Worm (Caenorhabditis elegans) whole organism, young adult: Measurements from ENCODE around the gene cif-1.

Experiments used
- B0035.1 ChIP-seq: sonication (generic microtip); optimal IDR thresholded peaks from 2 replicates; lab custom pipeline; 2016; ENCODE audit warnings: missing genetic modification characterization, mild to moderate bottlenecking, missing compliant biosample characterization, missing genotype, missing genetic modification reagents
- C17E4.6 ChIP-seq: fragments of 200-800 bp; sonication (Bioruptor generic); IDR thresholded peaks from 2 replicates; pipeline ENCODE4 v1.3.6; 2022; ENCODE audit warnings: missing genetic modification reagents, missing genetic modification characterization, missing compliant biosample characterization
- F23B12.7 ChIP-seq: sonication (generic microtip); optimal IDR thresholded peaks from 2 replicates; lab custom pipeline; 2017; ENCODE audit warnings: missing genetic modification characterization, mild to moderate bottlenecking, missing compliant biosample characterization, antibody characterized with exemption, moderate library complexity; ENCODE audit not compliant: insufficient read depth
- F37B4.10 ChIP-seq: fragments of 200-800 bp; sonication (Bioruptor generic); IDR thresholded peaks from 2 replicates; pipeline ENCODE4 v1.3.6; 2022; ENCODE audit warnings: missing genetic modification characterization, missing compliant biosample characterization
- Y56A3A.18 ChIP-seq: fragments of 200-800 bp; sonication (Bioruptor generic); IDR thresholded peaks from 2 replicates; pipeline ENCODE4 v1.3.6; 2022; ENCODE audit warnings: missing genetic modification reagents, missing genetic modification characterization, missing compliant biosample characterization
- Y67H2A.10 ChIP-seq: fragments of 200-800 bp; sonication (Bioruptor generic); conservative IDR thresholded peaks from 2 replicates; pipeline ENCODE4 v1.3.6; 2022; ENCODE audit warnings: missing genetic modification reagents, missing genetic modification characterization, missing compliant biosample characterization
- Y79H2A.3 ChIP-seq: fragments of 200-800 bp; sonication (Bioruptor generic); conservative IDR thresholded peaks from 2 replicates; pipeline ENCODE4 v1.3.6; 2022; ENCODE audit warnings: missing genetic modification reagents, missing genetic modification characterization, missing compliant biosample characterization
- Y95B8A.8 ChIP-seq: fragments of 200-800 bp; sonication (Bioruptor generic); IDR thresholded peaks from 2 replicates; pipeline ENCODE4 v1.3.6; 2022; ENCODE audit warnings: missing genetic modification reagents, missing genetic modification characterization, missing compliant biosample characterization
- akir-1 ChIP-seq: fragments of 200-800 bp; sonication (Bioruptor generic); optimal IDR thresholded peaks from 2 replicates; lab custom pipeline; 2018; ENCODE audit warnings: mild to moderate bottlenecking, missing genetic modification characterization, moderate library complexity, missing compliant biosample characterization
- aptf-2 ChIP-seq: fragments of 200-800 bp; sonication (Bioruptor generic); conservative IDR thresholded peaks from 2 replicates; pipeline ENCODE4 v1.3.6; 2022; ENCODE audit warnings: missing genetic modification reagents, missing genetic modification characterization, missing compliant biosample characterization
- aptf-3 ChIP-seq: fragments of 200-800 bp; sonication (Bioruptor generic); IDR thresholded peaks from 2 replicates; pipeline ENCODE4 v1.3.6; 2022; ENCODE audit warnings: missing genetic modification characterization, missing compliant biosample characterization
- athp-1 ChIP-seq: sonication (generic microtip); optimal IDR thresholded peaks from 2 replicates; lab custom pipeline; 2017; ENCODE audit warnings: mild to moderate bottlenecking, missing genetic modification characterization, missing compliant biosample characterization
- ccch-3 ChIP-seq: fragments of 200-800 bp; sonication (Bioruptor generic); optimal IDR thresholded peaks from 2 replicates; lab custom pipeline; 2018; ENCODE audit warnings: mild to moderate bottlenecking, missing genetic modification characterization, missing compliant biosample characterization
- cebp-2 ChIP-seq: fragments of 200-800 bp; sonication (Bioruptor generic); IDR thresholded peaks from 2 replicates; pipeline ENCODE4 v1.3.6; 2022; ENCODE audit warnings: missing genetic modification characterization, missing compliant biosample characterization
- ceh-27 ChIP-seq: fragments of 200-800 bp; sonication (Bioruptor generic); optimal IDR thresholded peaks from 2 replicates; lab custom pipeline; 2018; ENCODE audit warnings: mild to moderate bottlenecking, missing genetic modification characterization, moderate library complexity, missing compliant biosample characterization
- ceh-40 ChIP-seq: fragments of 200-800 bp; sonication (Bioruptor generic); IDR thresholded peaks from 2 replicates; pipeline ENCODE4 v1.3.6; 2022; ENCODE audit warnings: missing genetic modification characterization, missing compliant biosample characterization
- ceh-79 ChIP-seq: sonication (generic microtip); optimal IDR thresholded peaks from 2 replicates; lab custom pipeline; 2017; ENCODE audit warnings: mild to moderate bottlenecking, missing genetic modification characterization, missing compliant biosample characterization
- ceh-91 ChIP-seq: fragments of 200-800 bp; sonication (Bioruptor generic); IDR thresholded peaks from 2 replicates; pipeline ENCODE4 v1.3.6; 2022; ENCODE audit warnings: missing genetic modification reagents, missing genetic modification characterization, missing compliant biosample characterization
- chd-7 ChIP-seq: sonication (generic microtip); optimal IDR thresholded peaks from 2 replicates; lab custom pipeline; 2016; ENCODE audit warnings: mild to moderate bottlenecking, missing genetic modification characterization, moderate library complexity, missing compliant biosample characterization
- dpff-1 ChIP-seq: sonication (generic microtip); optimal IDR thresholded peaks from 2 replicates; lab custom pipeline; 2017; ENCODE audit warnings: mild to moderate bottlenecking, missing genetic modification characterization, missing compliant biosample characterization
- dpl-1 ChIP-seq: fragments of 150-350 bp; optimal IDR thresholded peaks from 2 replicates; lab custom pipeline; 2014; ENCODE audit warnings: missing biosample characterization, missing genetic modification reagents, missing genetic modification characterization
- efl-1 ChIP-seq: fragments of 150-350 bp; optimal IDR thresholded peaks from 2 replicates; lab custom pipeline; 2014; ENCODE audit warnings: missing biosample characterization, missing genetic modification reagents, missing genetic modification characterization
- egl-18 ChIP-seq: fragments of 200-800 bp; sonication (Bioruptor generic); IDR thresholded peaks from 2 replicates; pipeline ENCODE4 v1.3.6; 2022; ENCODE audit warnings: missing genetic modification reagents, missing genetic modification characterization, missing compliant biosample characterization
- ekl-4 ChIP-seq: fragments of 200-800 bp; sonication (Bioruptor generic); IDR thresholded peaks from 2 replicates; pipeline ENCODE4 v1.3.6; 2022; ENCODE audit warnings: missing genetic modification reagents, missing genetic modification characterization, missing compliant biosample characterization
- fkh-3 ChIP-seq: sonication (generic microtip); optimal IDR thresholded peaks from 2 replicates; lab custom pipeline; 2016; ENCODE audit warnings: mild to moderate bottlenecking, missing genetic modification characterization, missing compliant biosample characterization
- gei-17 ChIP-seq: fragments of 200-800 bp; sonication (Bioruptor generic); optimal IDR thresholded peaks from 2 replicates; lab custom pipeline; 2018; ENCODE audit warnings: mild to moderate bottlenecking, missing genetic modification characterization, missing compliant biosample characterization
- hmg-1.2 ChIP-seq: fragments of 200-800 bp; sonication (Bioruptor generic); IDR thresholded peaks from 2 replicates; pipeline ENCODE4 v1.3.6; 2022; ENCODE audit warnings: missing genetic modification reagents, missing genetic modification characterization, missing compliant biosample characterization
- hrde-1 ChIP-seq: sonication (generic microtip); optimal IDR thresholded peaks from 2 replicates; lab custom pipeline; 2016; ENCODE audit warnings: missing genetic modification characterization, mild to moderate bottlenecking, missing compliant biosample characterization, moderate library complexity, missing genotype, missing genetic modification reagents, borderline replicate concordance
- hsf-1 ChIP-seq: fragments of 200-800 bp; sonication (Bioruptor generic); IDR thresholded peaks from 2 replicates; pipeline ENCODE4 v1.3.6; 2022; ENCODE audit warnings: missing genetic modification reagents, missing genetic modification characterization, missing compliant biosample characterization
- let-526 ChIP-seq: fragments of 200-800 bp; sonication (Bioruptor generic); IDR thresholded peaks from 2 replicates; pipeline ENCODE4 v1.3.6; 2022; ENCODE audit warnings: missing genetic modification reagents, missing genetic modification characterization, missing compliant biosample characterization
- lin-35 ChIP-seq, 3 experiments: fragments of 150-350 bp in 2 of 3; sonication (generic microtip) in 1 of 3; optimal IDR thresholded peaks; 2 replicates each; lab custom pipeline; 2014 to 2018; ENCODE audit warnings: missing biosample characterization in 3 of 3, missing genetic modification characterization in 3 of 3, missing genetic modification reagents in 3 of 3
- madf-10 ChIP-seq: sonication (generic microtip); optimal IDR thresholded peaks from 2 replicates; lab custom pipeline; 2016; ENCODE audit warnings: mild to moderate bottlenecking, missing genetic modification characterization, missing compliant biosample characterization
- madf-8 ChIP-seq: fragments of 200-800 bp; sonication (Bioruptor generic); conservative IDR thresholded peaks from 2 replicates; pipeline ENCODE4 v1.3.6; 2022; ENCODE audit warnings: missing genetic modification reagents, missing genetic modification characterization, missing compliant biosample characterization
- mcd-1 ChIP-seq: fragments of 200-800 bp; sonication (Bioruptor generic); IDR thresholded peaks from 2 replicates; pipeline ENCODE4 v1.3.6; 2022; ENCODE audit warnings: missing genetic modification reagents, missing genetic modification characterization, missing compliant biosample characterization
- mel-28 ChIP-seq: sonication (generic microtip); optimal IDR thresholded peaks from 2 replicates; lab custom pipeline; 2016; ENCODE audit warnings: borderline replicate concordance, mild to moderate bottlenecking, missing genetic modification characterization, missing compliant biosample characterization
- mxl-1 ChIP-seq: sonication (generic microtip); optimal IDR thresholded peaks from 2 replicates; lab custom pipeline; 2016; ENCODE audit warnings: missing genetic modification characterization, missing compliant biosample characterization
- nhr-120 ChIP-seq: fragments of 200-800 bp; sonication (Bioruptor generic); IDR thresholded peaks from 2 replicates; pipeline ENCODE4 v1.3.6; 2022; ENCODE audit warnings: missing genetic modification characterization, missing compliant biosample characterization
- nhr-179 ChIP-seq: sonication (generic microtip); optimal IDR thresholded peaks from 2 replicates; lab custom pipeline; 2016; ENCODE audit warnings: mild to moderate bottlenecking, missing genetic modification characterization, missing compliant biosample characterization
- nhr-27 ChIP-seq: fragments of 200-800 bp; sonication (Bioruptor generic); optimal IDR thresholded peaks from 2 replicates; lab custom pipeline; 2018; ENCODE audit warnings: mild to moderate bottlenecking, missing genetic modification characterization, moderate library complexity, missing compliant biosample characterization
- nhr-80 ChIP-seq: sonication (generic microtip); optimal IDR thresholded peaks from 2 replicates; lab custom pipeline; 2016; ENCODE audit warnings: missing genetic modification characterization, missing compliant biosample characterization
- pha-4 ChIP-seq: fragments of 150-350 bp; sonication (generic microtip); optimal IDR thresholded peaks from 2 replicates; lab custom pipeline; 2014; ENCODE audit warnings: missing biosample characterization, missing genetic modification reagents, missing genetic modification characterization
- sea-2 ChIP-seq: fragments of 200-800 bp; sonication (Bioruptor generic); IDR thresholded peaks from 2 replicates; pipeline ENCODE4 v1.3.6; 2022; ENCODE audit warnings: missing genetic modification characterization, missing compliant biosample characterization
- snpc-4 ChIP-seq, 5 experiments: fragments of 150-350 bp in 1 of 5; sonication (generic microtip) in 4 of 5; optimal IDR thresholded peaks; 2 replicates each; lab custom pipeline; 2014 to 2018; ENCODE audit warnings: missing genetic modification characterization in 5 of 5, missing biosample characterization in 3 of 5, antibody characterized with exemption in 2 of 5, mild to moderate bottlenecking in 2 of 5, missing compliant biosample characterization in 2 of 5, missing genotype in 2 of 5, moderate library complexity in 2 of 5, missing genetic modification reagents in 1 of 5
- sptf-2 ChIP-seq: fragments of 200-800 bp; sonication (Bioruptor generic); optimal IDR thresholded peaks from 2 replicates; lab custom pipeline; 2018; ENCODE audit warnings: mild to moderate bottlenecking, missing genetic modification characterization, missing compliant biosample characterization
- tlf-1 ChIP-seq: fragments of 200-800 bp; sonication (Bioruptor generic); optimal IDR thresholded peaks from 2 replicates; lab custom pipeline; 2018; ENCODE audit warnings: mild to moderate bottlenecking, missing genetic modification characterization, missing compliant biosample characterization
- zim-3 ChIP-seq: sonication (generic microtip); optimal IDR thresholded peaks from 2 replicates; lab custom pipeline; 2017; ENCODE audit warnings: mild to moderate bottlenecking, missing genetic modification characterization, moderate library complexity, missing compliant biosample characterization
- ztf-3 ChIP-seq: fragments of 200-800 bp; sonication (Bioruptor generic); optimal IDR thresholded peaks from 2 replicates; lab custom pipeline; 2018; ENCODE audit warnings: mild to moderate bottlenecking, missing genetic modification characterization, missing compliant biosample characterization

cif-1 gene

DNA sequence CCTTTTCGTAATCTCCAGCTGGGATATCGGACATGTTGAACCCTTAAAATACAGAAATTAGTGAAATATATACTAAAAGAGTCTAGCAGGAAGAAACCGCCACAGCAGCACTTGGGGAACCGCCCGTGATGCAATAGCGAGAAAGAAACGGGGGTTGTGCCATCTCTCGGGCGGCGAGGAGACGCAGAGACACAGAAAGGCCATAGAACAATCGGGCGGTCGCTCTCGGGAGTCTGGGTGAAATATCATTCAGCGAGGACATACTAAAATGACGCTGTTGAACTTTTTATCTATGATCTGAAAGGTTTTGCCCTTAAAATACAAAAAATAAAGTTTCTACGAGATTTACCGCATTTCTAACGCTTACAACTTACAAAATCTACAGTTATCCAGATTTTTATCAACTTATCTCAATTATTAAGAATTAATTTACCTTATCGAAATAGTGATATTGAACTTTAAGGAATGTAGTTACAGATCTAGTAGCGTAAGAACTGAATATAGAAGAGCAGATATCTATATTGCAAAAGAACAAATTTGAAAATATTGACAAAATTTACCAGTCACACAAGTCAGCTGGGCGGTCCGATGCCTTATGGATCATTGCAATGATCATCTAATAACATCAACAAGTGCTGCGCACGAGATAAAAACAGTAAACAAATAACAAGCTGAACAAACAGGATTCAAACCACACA is 38.0 kb upstream of the cif-1 start, which contains the start of gene cyc-2.1 (continued):
- TF ChIP-seq aptf-3: peak; percentile 76; the same call in 1 of the 2 replicates
- peak; percentile 30 for TF ChIP-seq snpc-4 (GFP tag; optimal IDR thresholded peaks at IDR 0.05; lab: Kevin White, UChicago)
- peak in 3 of 4 experiments; percentile 43 to 73 (median 59) for TF ChIP-seq snpc-4 (tag; optimal IDR thresholded peaks at IDR 0.05; lab: Kevin White, UChicago)
- no peak for TF ChIP-seq gei-17 (GFP tag; lab: Kevin White, UChicago)
- TF ChIP-seq ccch-3: no peak
- no peak for TF ChIP-seq mxl-1 (tag; lab: Kevin White, UChicago)
- TF ChIP-seq fkh-3 (tag; lab: Kevin White, UChicago): no peak
- no peak for TF ChIP-seq dpl-1 (GFP tag; lab: Kevin White, UChicago)
- TF ChIP-seq ceh-40 (GFP tag; lab: Robert Waterston, UW): peak; percentile 49; the same call in 1 of the 2 replicates
- no peak for TF ChIP-seq pha-4
- TF ChIP-seq let-526 (GFP tag; lab: Robert Waterston, UW): no peak
- no peak for TF ChIP-seq nhr-120 (GFP tag; lab: Robert Waterston, UW)
- no peak for TF ChIP-seq ceh-91
- no peak for TF ChIP-seq madf-8 (GFP tag; lab: Robert Waterston, UW)
- peak; percentile 81 for TF ChIP-seq mcd-1
- TF ChIP-seq nhr-179: no peak
- TF ChIP-seq ekl-4: peak; percentile 79; the same call in 1 of the 2 replicates
- TF ChIP-seq madf-10 (tag; lab: Kevin White, UChicago): no peak
- no peak for TF ChIP-seq Y67H2A.10 (GFP tag; lab: Robert Waterston, UW)
- peak; percentile 91 for TF ChIP-seq nhr-80 (tag; lab: Kevin White, UChicago)
- TF ChIP-seq ceh-79: no peak
- 0 out of 2 replicates have a peak, but pooled peaks have one; percentile 4 for TF ChIP-seq egl-18
- TF ChIP-seq dpff-1: no peak
- no peak for TF ChIP-seq B0035.1 (tag; lab: Kevin White, UChicago)
- TF ChIP-seq Y79H2A.3: no peak
- TF ChIP-seq F23B12.7: peak; percentile 71
- peak; percentile 5 for TF ChIP-seq efl-1 (GFP tag; lab: Kevin White, UChicago)
- no peak for TF ChIP-seq chd-7 (tag; lab: Kevin White, UChicago)
- peak; percentile 94 for TF ChIP-seq hrde-1 (tag; lab: Kevin White, UChicago)
- 0 out of 2 replicates have a peak, but pooled peaks have one; percentile 13 for TF ChIP-seq C17E4.6 (GFP tag; lab: Robert Waterston, UW)
- TF ChIP-seq ztf-3 (GFP tag; lab: Kevin White, UChicago): no peak
- peak; percentile 70 for TF ChIP-seq athp-1 (tag; lab: Kevin White, UChicago)
- TF ChIP-seq nhr-27 (tag; lab: Kevin White, UChicago): peak; percentile 55
- peak; percentile 78 for TF ChIP-seq Y95B8A.8 (GFP tag; lab: Robert Waterston, UW)
- no peak for TF ChIP-seq aptf-2 (GFP tag; lab: Robert Waterston, UW)
- peak; percentile 63 for TF ChIP-seq tlf-1 (GFP tag; lab: Kevin White, UChicago)
- TF ChIP-seq hmg-1.2 (GFP tag; lab: Robert Waterston, UW): peak; percentile 69
- peak; percentile 47; the same call in 1 of the 2 replicates for TF ChIP-seq Y56A3A.18 (GFP tag; lab: Robert Waterston, UW)
- no peak for TF ChIP-seq mel-28 (tag; lab: Kevin White, UChicago)
- TF ChIP-seq cebp-2: 0 out of 2 replicates have a peak, but pooled peaks have one; percentile 44
- TF ChIP-seq hsf-1 (GFP tag; lab: Robert Waterston, UW): peak; percentile 83
- peak; percentile 20 for TF ChIP-seq ceh-27 (GFP tag; lab: Kevin White, UChicago)
- no peak for TF ChIP-seq akir-1 (GFP tag; lab: Kevin White, UChicago)
- no peak for TF ChIP-seq sptf-2 (GFP tag; lab: Kevin White, UChicago)
- TF ChIP-seq F37B4.10: no peak
- peak in 1 of 3 experiments; percentile 51 for TF ChIP-seq lin-35 (GFP tag; optimal IDR thresholded peaks at IDR 0.05; lab: Kevin White, UChicago)
- TF ChIP-seq zim-3: no peak
- no peak for TF ChIP-seq sea-2
